Worm (Caenorhabditis elegans): ENCODE results near the gene nhr-91.

The nhr-91 gene

DNA sequence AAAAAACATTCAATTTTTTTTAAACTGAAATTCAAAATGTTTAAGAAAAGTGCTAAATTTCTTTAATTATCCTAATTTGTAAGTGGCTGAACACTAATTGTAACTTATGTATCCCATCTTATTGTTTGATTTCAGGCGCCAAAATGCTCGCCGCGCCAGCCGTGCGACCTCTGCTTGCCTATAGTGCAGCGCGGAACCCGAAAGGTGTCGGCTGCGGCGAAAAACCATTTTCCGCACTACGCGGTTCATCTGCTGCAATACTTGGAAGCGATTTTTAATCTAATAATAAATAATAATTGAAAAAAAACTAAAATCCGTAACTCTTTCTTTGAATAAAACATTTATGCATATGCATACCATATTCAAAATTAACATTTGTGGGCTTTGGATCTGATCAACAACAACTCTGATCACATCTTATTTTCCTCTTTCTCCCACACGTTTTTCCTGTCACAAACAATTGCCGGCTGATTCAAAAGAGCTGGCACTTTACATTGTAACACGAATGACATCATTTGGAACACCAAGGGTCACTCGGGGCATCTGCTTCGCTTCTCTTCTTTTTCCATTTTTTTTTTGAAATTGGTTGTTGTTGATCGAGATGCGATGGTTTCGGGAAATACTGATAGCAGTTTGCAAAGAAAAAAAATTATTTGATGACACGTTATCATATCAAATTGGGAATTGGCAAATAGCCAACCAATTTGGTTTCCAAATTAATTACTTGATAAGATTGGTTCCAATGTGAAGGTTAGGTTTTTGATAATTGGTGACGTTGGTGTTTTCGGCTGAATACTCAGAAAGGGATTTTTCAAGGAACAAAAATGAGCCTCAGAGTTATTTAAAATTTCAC is 36.4 kb downstream of the nhr-91 start (continued):
- TF ChIP-seq lir-1 (GFP tag; conservative IDR thresholded peaks at IDR 0.05) (no peak), ceh-100 (GFP tag; IDR thresholded peaks at IDR 0.05) (no peak), F57A8.1 (GFP tag; optimal IDR thresholded peaks at IDR 0.05) (no peak), nfyb-1 (GFP tag; IDR thresholded peaks at IDR 0.05) (no peak), madf-3 (GFP tag; IDR thresholded peaks at IDR 0.05) (no peak), nhr-80 (tag; optimal IDR thresholded peaks at IDR 0.05) (peak; percentile 51), Y56A3A.18 (GFP tag; IDR thresholded peaks at IDR 0.05) (no peak), F23B12.7 (tag; optimal IDR thresholded peaks at IDR 0.05; ENCODE audit: insufficient read depth) (no peak), egrh-3 (GFP tag; IDR thresholded peaks at IDR 0.05) (no peak), Y79H2A.3 (GFP tag; conservative IDR thresholded peaks at IDR 0.05) (no peak), madf-8 (GFP tag; conservative IDR thresholded peaks at IDR 0.05) (no peak), hrde-1 (tag; optimal IDR thresholded peaks at IDR 0.05; ENCODE audit: borderline replicate concordance) (no peak), nhr-90 (tag; optimal IDR thresholded peaks at IDR 0.05) (no peak), K11D2.4 (GFP tag; IDR thresholded peaks at IDR 0.05) (0 out of 2 replicates have a peak, but pooled peaks have one; percentile 24), dpl-1 (GFP tag; optimal IDR thresholded peaks at IDR 0.05) (no peak), ceh-58 (GFP tag; IDR thresholded peaks at IDR 0.05) (no peak), F49E8.2 (tag; optimal IDR thresholded peaks at IDR 0.05; ENCODE audit: insufficient read depth) (no peak), fkh-3 (tag; optimal IDR thresholded peaks at IDR 0.05) (no peak), zfh-2 (GFP tag; conservative IDR thresholded peaks at IDR 0.05) (peak; percentile 53), snpc-1.1 (tag; optimal IDR thresholded peaks at IDR 0.05; ENCODE audit: insufficient read depth) (peak; percentile 82), hsf-1 (GFP tag; IDR thresholded peaks at IDR 0.05) (no peak), F57C9.4 (tag; optimal IDR thresholded peaks at IDR 0.05) (no peak), F39B2.1 (GFP tag; IDR thresholded peaks at IDR 0.05) (no peak), ets-4 (GFP tag; optimal IDR thresholded peaks at IDR 0.05) (no peak), lsy-27 (tag; optimal IDR thresholded peaks at IDR 0.05; ENCODE audit: borderline replicate concordance, insufficient read depth) (no peak), zim-3 (tag; optimal IDR thresholded peaks at IDR 0.05) (no peak), nhr-27 (tag; optimal IDR thresholded peaks at IDR 0.05) (no peak), ceh-91 (GFP tag; IDR thresholded peaks at IDR 0.05) (no peak), ztf-26 (tag; optimal IDR thresholded peaks at IDR 0.05) (no peak), lin-35 (GFP tag; optimal IDR thresholded peaks at IDR 0.05) (no peak)

DNA sequence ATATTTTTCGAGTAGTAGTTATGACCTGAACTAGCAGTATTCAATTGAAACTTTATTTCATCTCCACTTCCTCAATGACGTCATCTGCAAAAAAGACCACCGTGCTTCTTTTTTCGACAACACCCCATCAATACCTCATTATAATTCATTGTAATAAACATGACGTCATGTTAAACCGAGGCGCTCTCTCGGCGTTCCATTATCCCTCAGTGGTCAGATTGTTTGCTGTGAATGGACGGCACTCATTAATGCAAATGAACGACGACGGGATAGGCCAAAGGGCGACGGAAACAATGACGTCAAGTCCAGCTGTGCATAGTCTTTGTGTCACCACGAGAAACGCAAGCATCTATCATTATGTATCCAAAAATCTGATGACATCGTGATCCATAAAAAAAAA is 38.5 kb downstream of the nhr-91 start:
- TF ChIP-seq hrde-1 (tag; optimal IDR thresholded peaks at IDR 0.05; ENCODE audit: borderline replicate concordance) (no peak), atf-7 (tag; optimal IDR thresholded peaks at IDR 0.05) (peak; percentile 79)

DNA sequence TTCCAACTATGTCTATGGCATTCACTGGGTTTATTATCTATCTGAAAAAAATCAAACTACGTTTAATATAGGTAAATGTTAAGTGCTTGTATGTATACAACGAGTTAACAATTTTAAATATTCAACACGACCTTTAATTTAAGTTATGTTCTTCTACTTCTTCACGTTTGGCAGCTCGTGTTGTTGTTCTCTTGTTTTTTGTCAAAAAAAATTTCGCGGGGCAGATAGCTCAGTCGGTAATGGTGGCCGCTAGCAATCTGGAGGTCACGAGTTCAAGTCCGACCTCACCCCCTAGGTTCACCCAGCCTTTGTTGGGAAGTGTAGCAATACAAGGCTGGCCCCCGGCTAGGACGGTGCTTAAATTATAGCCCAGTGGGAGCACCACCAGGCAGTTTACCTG is 43.7 kb downstream of the nhr-91 start:
- TF ChIP-seq ztf-25 (GFP tag; IDR thresholded peaks at IDR 0.05) (no peak), ztf-22 (GFP tag; optimal IDR thresholded peaks at IDR 0.05) (no peak), K12H6.12 (tag; optimal IDR thresholded peaks at IDR 0.05) (no peak), zfh-2 (GFP tag; conservative IDR thresholded peaks at IDR 0.05) (0 out of 2 replicates have a peak, but pooled peaks have one; percentile 35), rpc-1 (optimal IDR thresholded peaks at IDR 0.05) (peak; percentile 22), rpc-1 (tag; optimal IDR thresholded peaks at IDR 0.05) (peak; percentile 61), tbp1 (GFP tag; optimal IDR thresholded peaks at IDR 0.05) (peak; percentile 20), ceh-100 (GFP tag; IDR thresholded peaks at IDR 0.05) (no peak)

All from whole organism, young adult.